Fruit fly (Drosophila melanogaster) whole organism, embryonic: Measurements from ENCODE around the gene CG14024.
A peak's percentile ranks its signal among the peaks of the same experiment; 100 is the strongest.

Experiments used
- ATbp ChIP-seq: fragments of 200-800 bp; sonication (Bioruptor generic); optimal IDR thresholded peaks from 2 replicates; lab custom pipeline; 2017; ENCODE audit warnings: missing biosample characterization, mild to moderate bottlenecking, missing genetic modification characterization, missing genetic modification reagents
- Abd-B ChIP-seq: fragments of 200-800 bp; sonication (Bioruptor generic); optimal IDR thresholded peaks from 2 replicates; lab custom pipeline; 2018; ENCODE audit warnings: missing biosample characterization, mild to moderate bottlenecking, missing genetic modification characterization, moderate library complexity
- B-H2 ChIP-seq: fragments of 200-800 bp; sonication (Bioruptor generic); optimal IDR thresholded peaks from 2 replicates; lab custom pipeline; 2018; ENCODE audit warnings: missing biosample characterization, mild to moderate bottlenecking, missing genetic modification characterization
- CG10321 ChIP-seq: fragments of 200-800 bp; sonication (Bioruptor generic); IDR thresholded peaks from 2 replicates; pipeline ENCODE4 v1.3.6; 2022; ENCODE audit warnings: missing biosample characterization, missing genetic modification characterization
- CG11723 ChIP-seq: fragments of 200-800 bp; sonication (Bioruptor generic); optimal IDR thresholded peaks from 2 replicates; lab custom pipeline; 2017; ENCODE audit warnings: missing biosample characterization, mild to moderate bottlenecking, missing genetic modification characterization
- CG12155 ChIP-seq: fragments of 200-800 bp; sonication (Bioruptor generic); optimal IDR thresholded peaks from 3 replicates; lab custom pipeline; 2016; ENCODE audit warnings: missing biosample characterization, missing genetic modification characterization
- CG13424 ChIP-seq: fragments of 200-800 bp; sonication (Bioruptor generic); optimal IDR thresholded peaks from 2 replicates; lab custom pipeline; 2019; ENCODE audit warnings: missing biosample characterization, mild to moderate bottlenecking, missing genetic modification characterization, moderate library complexity
- CG14667 ChIP-seq: fragments of 200-800 bp; sonication (Bioruptor generic); IDR thresholded peaks from 2 replicates; pipeline ENCODE4 v1.3.6; 2022; ENCODE audit warnings: missing biosample characterization, missing genetic modification characterization
- CG17328 ChIP-seq: fragments of 200-800 bp; sonication (Bioruptor generic); IDR thresholded peaks from 2 replicates; pipeline ENCODE4 v1.3.6; 2022; ENCODE audit warnings: missing biosample characterization, missing genetic modification characterization
- CG17361 ChIP-seq: fragments of 200-800 bp; sonication (Bioruptor generic); IDR thresholded peaks from 3 replicates; pipeline ENCODE4 v1.3.6; 2022; ENCODE audit warnings: missing biosample characterization, missing genetic modification characterization
- CG18011 ChIP-seq: fragments of 200-800 bp; sonication (Bioruptor generic); optimal IDR thresholded peaks from 2 replicates; lab custom pipeline; 2017; ENCODE audit warnings: missing biosample characterization, missing genetic modification characterization, mild to moderate bottlenecking, moderate library complexity, missing genotype
- CG18476 ChIP-seq: fragments of 200-800 bp; sonication (Bioruptor generic); optimal IDR thresholded peaks from 2 replicates; lab custom pipeline; 2016; ENCODE audit warnings: missing biosample characterization, mild to moderate bottlenecking, missing genetic modification characterization
- CG2116 ChIP-seq: fragments of 200-800 bp; sonication (Bioruptor generic); optimal IDR thresholded peaks from 3 replicates; lab custom pipeline; 2018; ENCODE audit warnings: missing biosample characterization, mild to moderate bottlenecking, missing genetic modification characterization
- CG2712 ChIP-seq: fragments of 200-800 bp; optimal IDR thresholded peaks from 3 replicates; lab custom pipeline; 2019; ENCODE audit warnings: missing biosample characterization, mild to moderate bottlenecking, missing genetic modification characterization, moderate library complexity
- CG32767 ChIP-seq: fragments of 200-800 bp; sonication (Bioruptor generic); IDR thresholded peaks from 2 replicates; pipeline ENCODE4 v1.3.6; 2022; ENCODE audit warnings: missing biosample characterization, missing genetic modification characterization
- CG6654 ChIP-seq: fragments of 200-800 bp; sonication (Bioruptor generic); optimal IDR thresholded peaks from 2 replicates; lab custom pipeline; 2017; ENCODE audit warnings: missing biosample characterization, mild to moderate bottlenecking, missing genetic modification characterization
- CG6689 ChIP-seq: fragments of 200-800 bp; sonication (Bioruptor generic); IDR thresholded peaks from 2 replicates; pipeline ENCODE4 v1.3.6; 2022; ENCODE audit warnings: missing biosample characterization, missing genetic modification characterization
- CG7556 ChIP-seq: fragments of 200-800 bp; sonication (Bioruptor generic); optimal IDR thresholded peaks from 2 replicates; lab custom pipeline; 2017; ENCODE audit warnings: missing biosample characterization, mild to moderate bottlenecking, missing genetic modification characterization
- CG7963 ChIP-seq: fragments of 200-800 bp; sonication (Bioruptor generic); IDR thresholded peaks from 3 replicates; pipeline ENCODE4 v1.3.6; 2022; ENCODE audit warnings: missing biosample characterization, missing genetic modification characterization; ENCODE audit not compliant: partially characterized antibody
- D ChIP-seq, 2 experiments: fragments of 200-800 bp in 1 of 2; fragments of >200 bp in 1 of 2; sonication (Bioruptor generic) in 1 of 2; optimal IDR thresholded peaks; 2 replicates in 1 of 2; 3 replicates in 1 of 2; lab custom pipeline; 2017; ENCODE audit warnings: mild to moderate bottlenecking in 1 of 2, missing biosample characterization in 1 of 2, missing genetic modification characterization in 1 of 2, missing genetic modification reagents in 1 of 2
- HLH54F ChIP-seq: fragments of 200-800 bp; sonication (Bioruptor generic); optimal IDR thresholded peaks from 3 replicates; lab custom pipeline; 2016; ENCODE audit warnings: missing biosample characterization, missing genetic modification characterization
- MBD-R2 ChIP-seq: fragments of 200-800 bp; sonication (Bioruptor generic); IDR thresholded peaks from 2 replicates; pipeline ENCODE4 v1.3.6; 2022; ENCODE audit warnings: missing biosample characterization, missing genetic modification characterization
- Oli ChIP-seq: fragments of 200-800 bp; sonication (Bioruptor generic); optimal IDR thresholded peaks from 2 replicates; lab custom pipeline; 2018; ENCODE audit warnings: missing biosample characterization, mild to moderate bottlenecking, missing genetic modification characterization, moderate library complexity
- Sin3A ChIP-seq: fragments of >200 bp; optimal IDR thresholded peaks from 2 replicates; lab custom pipeline; 2018
- Sox100B ChIP-seq: fragments of 200-800 bp; sonication (Bioruptor generic); optimal IDR thresholded peaks from 3 replicates; lab custom pipeline; 2018; ENCODE audit warnings: missing biosample characterization, mild to moderate bottlenecking, missing genetic modification characterization
- Sry-β ChIP-seq: fragments of 200-800 bp; sonication (Bioruptor generic); optimal IDR thresholded peaks from 2 replicates; lab custom pipeline; 2018; ENCODE audit warnings: missing biosample characterization, mild to moderate bottlenecking, missing genetic modification characterization, moderate library complexity
- Xrp1 ChIP-seq: fragments of 200-800 bp; sonication (Bioruptor generic); IDR thresholded peaks from 2 replicates; pipeline ENCODE4 v1.3.6; 2022; ENCODE audit warnings: missing biosample characterization, missing genetic modification characterization
- ac ChIP-seq: fragments of 200-800 bp; sonication (Bioruptor generic); optimal IDR thresholded peaks from 3 replicates; lab custom pipeline; 2017; ENCODE audit warnings: missing biosample characterization, mild to moderate bottlenecking, missing genetic modification characterization
- al ChIP-seq: fragments of 200-800 bp; sonication (Bioruptor generic); IDR thresholded peaks from 2 replicates; pipeline ENCODE4 v1.3.6; 2022; ENCODE audit warnings: missing biosample characterization, missing genetic modification characterization
- amos ChIP-seq: fragments of 200-800 bp; sonication (Bioruptor generic); IDR thresholded peaks from 2 replicates; pipeline ENCODE4 v1.3.6; 2022; ENCODE audit warnings: missing biosample characterization, missing genetic modification characterization; ENCODE audit not compliant: partially characterized antibody
- aop ChIP-seq: fragments of 200-800 bp; sonication (Bioruptor generic); IDR thresholded peaks from 2 replicates; pipeline ENCODE4 v1.3.6; 2022; ENCODE audit warnings: missing biosample characterization, missing genetic modification characterization
- ap ChIP-seq: fragments of 200-800 bp; sonication (Bioruptor generic); IDR thresholded peaks from 2 replicates; pipeline ENCODE4 v1.3.6; 2022; ENCODE audit warnings: missing biosample characterization, missing genetic modification characterization
- bowl ChIP-seq: fragments of 200-800 bp; sonication (Bioruptor generic); IDR thresholded peaks from 2 replicates; pipeline ENCODE4 v1.3.6; 2022; ENCODE audit warnings: missing biosample characterization, missing genetic modification characterization
- cad ChIP-seq: fragments of >200 bp; optimal IDR thresholded peaks from 2 replicates; lab custom pipeline; 2017; ENCODE audit warnings: missing biosample characterization, missing genetic modification characterization
- dm ChIP-seq: fragments of 200-800 bp; sonication (Bioruptor generic); optimal IDR thresholded peaks from 3 replicates; lab custom pipeline; 2016; ENCODE audit warnings: missing biosample characterization, missing genetic modification characterization
- grau ChIP-seq: fragments of 200-800 bp; optimal IDR thresholded peaks from 3 replicates; lab custom pipeline; 2019; ENCODE audit warnings: missing biosample characterization, mild to moderate bottlenecking, missing genetic modification characterization, moderate library complexity
- gro ChIP-seq: fragments of 200-800 bp; sonication (Bioruptor generic); optimal IDR thresholded peaks from 2 replicates; lab custom pipeline; 2016; ENCODE audit warnings: missing biosample characterization, missing genetic modification characterization
- insv ChIP-seq, 2 experiments: fragments of 200-800 bp; sonication (Bioruptor generic); optimal IDR thresholded peaks; 3 replicates each; lab custom pipeline; 2016 to 2018; ENCODE audit warnings: missing biosample characterization in 2 of 2, missing genetic modification characterization in 2 of 2
- kah ChIP-seq: fragments of 200-800 bp; sonication (Bioruptor generic); optimal IDR thresholded peaks from 2 replicates; lab custom pipeline; 2018; ENCODE audit warnings: missing biosample characterization, mild to moderate bottlenecking, missing genetic modification characterization
- lbe ChIP-seq: fragments of 200-800 bp; sonication (Bioruptor generic); optimal IDR thresholded peaks from 2 replicates; lab custom pipeline; 2016; ENCODE audit warnings: missing biosample characterization, mild to moderate bottlenecking, missing genetic modification characterization
- org-1 ChIP-seq: fragments of 200-800 bp; sonication (Bioruptor generic); optimal IDR thresholded peaks from 2 replicates; lab custom pipeline; 2017; ENCODE audit warnings: missing biosample characterization, missing genetic modification characterization
- pan ChIP-seq, 4 experiments: fragments of >200 bp in 3 of 4; fragments of 200-800 bp in 1 of 4; sonication (Bioruptor generic) in 1 of 4; optimal IDR thresholded peaks in 3 of 4; IDR thresholded peaks in 1 of 4; 2 replicates each; pipeline versions ENCODE4 v1.3.6 to Lab custom; 2017 to 2022; ENCODE audit warnings: missing biosample characterization in 2 of 4, missing genetic modification characterization in 2 of 4, mixed read lengths in 1 of 4
- pzg ChIP-seq: fragments of 200-800 bp; sonication (Bioruptor generic); optimal IDR thresholded peaks from 3 replicates; lab custom pipeline; 2018; ENCODE audit warnings: missing biosample characterization, mild to moderate bottlenecking, missing genetic modification characterization, moderate library complexity
- rib ChIP-seq: fragments of 200-800 bp; sonication (Bioruptor generic); IDR thresholded peaks from 2 replicates; pipeline ENCODE4 v1.3.6; 2022; ENCODE audit warnings: missing biosample characterization, missing genetic modification characterization
- salm ChIP-seq: fragments of 200-800 bp; sonication (Bioruptor generic); optimal IDR thresholded peaks from 2 replicates; lab custom pipeline; 2018; ENCODE audit warnings: missing biosample characterization, mild to moderate bottlenecking, missing genetic modification characterization
- schlank ChIP-seq: fragments of 200-800 bp; sonication (Bioruptor generic); optimal IDR thresholded peaks from 2 replicates; lab custom pipeline; 2018; ENCODE audit warnings: missing biosample characterization, mild to moderate bottlenecking, missing genetic modification characterization
- scrt ChIP-seq: fragments of 200-800 bp; sonication (Bioruptor generic); optimal IDR thresholded peaks from 2 replicates; lab custom pipeline; 2018; ENCODE audit warnings: missing biosample characterization, mild to moderate bottlenecking, missing genetic modification characterization, moderate library complexity
- sens-2 ChIP-seq: fragments of 200-800 bp; sonication (Bioruptor generic); IDR thresholded peaks from 2 replicates; pipeline ENCODE4 v1.3.6; 2022; ENCODE audit warnings: missing biosample characterization, missing genetic modification characterization
- sima ChIP-seq: fragments of 200-800 bp; sonication (Bioruptor generic); optimal IDR thresholded peaks from 2 replicates; lab custom pipeline; 2016; ENCODE audit warnings: missing biosample characterization, missing genetic modification characterization

Gene CG14024

DNA sequence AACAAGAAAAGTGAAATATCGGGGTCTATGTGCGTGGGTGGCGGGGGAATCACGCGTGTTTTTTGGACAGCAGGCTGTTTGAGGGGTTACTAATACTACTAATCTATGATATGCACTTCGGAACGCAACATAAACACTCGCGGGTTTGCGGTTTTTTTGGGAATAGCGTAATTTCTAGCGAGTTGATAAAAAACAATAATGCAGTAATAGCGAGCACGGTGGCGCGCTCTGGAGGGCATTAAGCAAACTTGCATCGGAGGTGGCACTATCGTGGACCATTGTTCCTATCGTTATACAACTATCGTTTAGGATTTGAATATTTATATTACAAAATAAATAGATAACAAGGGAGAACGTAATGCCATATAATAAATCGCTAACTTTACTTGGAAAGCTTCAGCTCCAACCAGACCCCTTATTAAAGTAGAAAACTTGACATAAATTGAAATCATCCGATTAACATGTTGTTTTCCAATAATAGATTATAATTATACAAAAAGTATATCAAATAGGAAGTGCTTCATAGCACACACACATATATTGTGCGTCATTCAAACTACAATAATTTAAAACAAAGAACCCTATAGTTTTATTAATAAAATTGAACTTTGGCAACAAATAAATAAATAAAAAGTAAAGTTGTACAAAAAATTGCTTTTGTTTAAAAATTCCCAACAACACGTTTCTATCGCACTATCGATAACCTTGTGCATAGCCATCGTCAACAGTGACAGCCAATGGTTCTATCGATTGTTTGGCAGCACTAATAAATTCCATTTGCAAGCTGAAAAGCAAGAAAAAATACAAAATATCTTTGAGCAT lies 36.2 kb downstream of the CG14024 start, which contains the start of the genes Nin and Bub1 (continued):
- TF ChIP-seq salm (tag; lab: Kevin White, UChicago): no peak
- TF ChIP-seq Sin3A (lab: Kevin White, UChicago): no peak
- peak; percentile 49 for TF ChIP-seq MBD-R2 (GFP tag; lab: Robert Waterston, UW)
- no peak for TF ChIP-seq CG6654 (GFP tag; lab: Kevin White, UChicago)
- peak; percentile 43 for TF ChIP-seq HLH54F (GFP tag; lab: Kevin White, UChicago)
- TF ChIP-seq al (GFP tag; lab: Robert Waterston, UW): no peak
- no peak for TF ChIP-seq insv (GFP tag; optimal IDR thresholded peaks at IDR 0.05; lab: Kevin White, UChicago)
- peak; percentile 78 for TF ChIP-seq CG12155
- no peak for TF ChIP-seq scrt (GFP tag; lab: Kevin White, UChicago)
- TF ChIP-seq CG6689 (GFP tag; lab: Robert Waterston, UW): no peak
- TF ChIP-seq CG7556 (GFP tag; lab: Kevin White, UChicago): peak; percentile 10
- 0 out of 2 replicates have a peak, but pooled peaks have one; percentile 17 for TF ChIP-seq ap (GFP tag; lab: Robert Waterston, UW)
- TF ChIP-seq grau (tag; lab: Kevin White, UChicago): peak; percentile 25
- TF ChIP-seq rib (GFP tag; lab: Robert Waterston, UW): no peak
- TF ChIP-seq gro (GFP tag; lab: Kevin White, UChicago): no peak
- TF ChIP-seq org-1: no peak
- peak; percentile 64; the same call in 2 of the 3 replicates for TF ChIP-seq CG17361
- TF ChIP-seq B-H2: no peak
- peak; percentile 95 for TF ChIP-seq amos
- TF ChIP-seq Sox100B: no peak
- no peak for TF ChIP-seq CG11723 (GFP tag; lab: Kevin White, UChicago)
- TF ChIP-seq CG18476 (GFP tag; lab: Kevin White, UChicago): peak; percentile 0
- TF ChIP-seq aop (GFP tag; lab: Robert Waterston, UW): no peak
- TF ChIP-seq CG17328 (GFP tag; lab: Robert Waterston, UW): no peak
- peak; percentile 14; the same call in 1 of the 2 replicates for TF ChIP-seq CG14667 (GFP tag; lab: Robert Waterston, UW)
- no peak for TF ChIP-seq D (optimal IDR thresholded peaks at IDR 0.05; lab: Kevin White, UChicago)
- no peak for TF ChIP-seq D (GFP tag; optimal IDR thresholded peaks at IDR 0.05; lab: Kevin White, UChicago)
- peak; percentile 27 for TF ChIP-seq Oli (tag; lab: Kevin White, UChicago)
- TF ChIP-seq ac (GFP tag; lab: Kevin White, UChicago): no peak
- TF ChIP-seq CG18011 (GFP tag; lab: Kevin White, UChicago): no peak
- TF ChIP-seq CG7963: peak; percentile 81
- no peak for TF ChIP-seq sima (GFP tag; lab: Kevin White, UChicago)
- TF ChIP-seq Sry-β (GFP tag; lab: Kevin White, UChicago): peak; percentile 43
- no peak for TF ChIP-seq pan (optimal IDR thresholded peaks at IDR 0.05; lab: Kevin White, UChicago)
- no peak for TF ChIP-seq pan (GFP tag; optimal IDR thresholded peaks at IDR 0.05 in 1 of 2, IDR thresholded peaks at IDR 0.05 in 1 of 2)
- peak; percentile 44 for TF ChIP-seq Abd-B
- TF ChIP-seq CG13424 (tag; lab: Kevin White, UChicago): no peak
- TF ChIP-seq bowl: no peak
- TF ChIP-seq schlank (tag; lab: Kevin White, UChicago): no peak
- TF ChIP-seq ATbp (GFP tag; lab: Kevin White, UChicago): no peak
- peak; percentile 44 for TF ChIP-seq pzg
- no peak for TF ChIP-seq lbe (GFP tag; lab: Kevin White, UChicago)
- no peak for TF ChIP-seq cad
- TF ChIP-seq sens-2 (GFP tag; lab: Robert Waterston, UW): no peak
- TF ChIP-seq CG2712 (tag; lab: Kevin White, UChicago): peak; percentile 36
- no peak for TF ChIP-seq CG32767 (GFP tag; lab: Robert Waterston, UW)
- TF ChIP-seq dm (GFP tag; lab: Kevin White, UChicago): peak; percentile 21
- TF ChIP-seq Xrp1 (GFP tag; lab: Robert Waterston, UW): no peak
- TF ChIP-seq kah (GFP tag; lab: Kevin White, UChicago): no peak
- peak; percentile 55 for TF ChIP-seq CG2116 (GFP tag; lab: Kevin White, UChicago)
- no peak for TF ChIP-seq CG10321 (GFP tag; lab: Robert Waterston, UW)
